Worm (Caenorhabditis elegans): ENCODE data around the gene F35C11.4.

ce11 chrII:8238155-8238554 lies 10.6 kb upstream of the F35C11.4 start, which contains the start of gene nlp-5:
- TF ChIP-seq ama-1 (optimal IDR thresholded peaks at IDR 0.05) = no peak
- no peak for TF ChIP-seq ama-1 (GFP tag; optimal IDR thresholded peaks at IDR 0.05)
- no peak for TF ChIP-seq repo-1 (tag; optimal IDR thresholded peaks at IDR 0.05)
- TF ChIP-seq lsy-27 (tag; optimal IDR thresholded peaks at IDR 0.05; ENCODE audit: borderline replicate concordance, insufficient read depth) = no peak
- no peak for TF ChIP-seq pbrm-1 (GFP tag; IDR thresholded peaks at IDR 0.05)
- TF ChIP-seq F23B12.7 (tag; optimal IDR thresholded peaks at IDR 0.05; ENCODE audit: insufficient read depth) = no peak
- TF ChIP-seq ceh-27 (GFP tag; optimal IDR thresholded peaks at IDR 0.05) = no peak
- no peak for TF ChIP-seq hmg-20 (GFP tag; IDR thresholded peaks at IDR 0.05)
- no peak for TF ChIP-seq bed-1 (GFP tag; IDR thresholded peaks at IDR 0.05)
- TF ChIP-seq chd-7 (tag; optimal IDR thresholded peaks at IDR 0.05) = no peak
- TF ChIP-seq T07F8.4 (tag; optimal IDR thresholded peaks at IDR 0.05) = no peak
- no peak for TF ChIP-seq Y53F4B.3 (GFP tag; IDR thresholded peaks at IDR 0.05)
- TF ChIP-seq dpl-1 (GFP tag; optimal IDR thresholded peaks at IDR 0.05) = no peak
- TF ChIP-seq ztf-25 (GFP tag; IDR thresholded peaks at IDR 0.05) = no peak
- TF ChIP-seq pha-4 (tag; optimal IDR thresholded peaks at IDR 0.05) = no peak

All from whole organism, young adult.